Fruit fly (Drosophila melanogaster) whole organism: ENCODE measurements around the gene Rab6.

Experiments
- CG8478 ChIP-seq: fragments of >200 bp; optimal IDR thresholded peaks from 2 replicates; lab custom pipeline; 2018; ENCODE audit warnings: inconsistent platforms
- Dll ChIP-seq: fragments of >200 bp; optimal IDR thresholded peaks from 2 replicates; lab custom pipeline; 2017
- EcR ChIP-seq, 2 experiments: fragments of >200 bp; optimal IDR thresholded peaks; 2 replicates each; lab custom pipeline; 2017; ENCODE audit warnings: missing biosample characterization in 2 of 2, missing genetic modification characterization in 2 of 2, missing genetic modification reagents in 2 of 2
- psq ChIP-seq: fragments of >200 bp; optimal IDR thresholded peaks from 2 replicates; lab custom pipeline; 2017

DNA sequence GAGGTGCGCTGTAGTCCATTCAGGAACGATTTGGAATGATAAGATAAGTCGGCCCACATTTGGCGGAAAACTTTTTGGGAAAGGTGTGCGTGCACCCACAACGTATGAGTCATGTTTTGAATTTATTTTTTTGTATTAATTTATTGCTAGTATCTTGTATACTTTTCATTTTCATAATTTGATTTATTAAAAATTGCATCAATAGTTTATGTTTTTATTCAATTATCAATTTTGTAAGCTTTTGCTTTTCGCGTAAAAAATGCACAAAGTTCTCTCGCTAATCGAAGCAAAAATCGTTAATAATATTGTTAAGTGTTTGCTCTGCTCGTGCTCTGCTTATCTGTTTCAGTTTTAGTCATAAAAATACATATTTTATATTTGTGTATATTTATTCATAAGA lies 1.8 kb downstream of the Rab6 start:
- TF ChIP-seq EcR (GFP tag; optimal IDR thresholded peaks at IDR 0.05; lab: Kevin White, UChicago) (no peak), Dll (lab: Kevin White, UChicago) (no peak), psq (lab: Kevin White, UChicago) (no peak), CG8478 (lab: Kevin White, UChicago) (no peak)
